Worm (Caenorhabditis elegans): ENCODE measurements around the gene srr-4.

The srr-4 gene

DNA sequence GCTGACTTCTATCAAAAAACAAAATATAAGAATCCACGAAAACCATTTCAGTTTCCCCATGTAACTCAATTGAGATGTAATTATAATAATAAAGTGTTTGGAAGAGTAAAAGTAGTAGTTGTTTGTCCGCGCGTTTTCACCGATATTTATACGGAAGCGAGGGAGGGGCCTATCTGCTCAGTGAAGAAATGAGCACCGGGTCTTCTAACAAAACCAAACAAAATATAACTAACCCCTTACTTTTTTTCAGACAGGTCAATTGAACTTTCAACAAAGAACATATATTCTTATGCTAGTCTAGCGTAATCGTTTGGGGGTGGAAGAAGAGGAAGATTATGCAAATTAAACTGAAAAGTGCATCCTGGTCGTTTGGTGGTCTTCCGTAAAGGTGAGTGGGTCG, 23.9 kb upstream of the srr-4 start, which contains the start of gene ncx-9:
Gene ncx-9 (minus strand): TSS at position 101 of the 400 bp plus-strand sequence.
- TF ChIP-seq jun-1 (tag; optimal IDR thresholded peaks at IDR 0.05), result no peak
- no peak for TF ChIP-seq hmg-11 (tag; optimal IDR thresholded peaks at IDR 0.05)
- no peak for TF ChIP-seq ama-1 (optimal IDR thresholded peaks at IDR 0.05)
- no peak for TF ChIP-seq mml-1 (tag; optimal IDR thresholded peaks at IDR 0.05)
- no peak for TF ChIP-seq pha-4 (tag; optimal IDR thresholded peaks at IDR 0.05)
- TF ChIP-seq aly-2 (tag; optimal IDR thresholded peaks at IDR 0.05), result no peak
- TF ChIP-seq R02D3.7 (tag; optimal IDR thresholded peaks at IDR 0.05), result no peak

DNA sequence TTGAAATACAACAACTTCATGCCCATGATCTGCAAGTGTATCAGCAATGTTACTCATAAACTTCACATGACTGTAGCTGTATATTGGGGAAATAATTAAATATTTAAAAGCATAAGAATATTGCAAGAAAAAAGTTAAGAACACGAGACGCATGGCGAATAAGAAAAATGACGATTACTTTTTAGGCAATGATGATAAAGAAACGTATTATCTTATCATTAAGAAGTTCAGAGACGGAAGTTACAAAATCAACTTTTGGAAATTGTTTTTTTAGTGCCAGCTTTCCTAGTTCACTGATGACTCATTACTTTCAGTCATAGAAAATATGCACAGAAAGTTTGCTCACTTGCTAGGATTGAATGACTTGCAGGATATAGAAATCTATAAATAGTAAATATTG, 18.6 kb upstream of the srr-4 start, which contains the start of gene ugt-7:
Gene ugt-7 (minus strand): TSS at position 161 of the 400 bp plus-strand sequence.
- TF ChIP-seq lin-39 (tag; optimal IDR thresholded peaks at IDR 0.05) (no peak), elt-2 (tag; optimal IDR thresholded peaks at IDR 0.05) (peak; percentile 57), pqm-1 (tag; optimal IDR thresholded peaks at IDR 0.05) (peak; percentile 27)

DNA sequence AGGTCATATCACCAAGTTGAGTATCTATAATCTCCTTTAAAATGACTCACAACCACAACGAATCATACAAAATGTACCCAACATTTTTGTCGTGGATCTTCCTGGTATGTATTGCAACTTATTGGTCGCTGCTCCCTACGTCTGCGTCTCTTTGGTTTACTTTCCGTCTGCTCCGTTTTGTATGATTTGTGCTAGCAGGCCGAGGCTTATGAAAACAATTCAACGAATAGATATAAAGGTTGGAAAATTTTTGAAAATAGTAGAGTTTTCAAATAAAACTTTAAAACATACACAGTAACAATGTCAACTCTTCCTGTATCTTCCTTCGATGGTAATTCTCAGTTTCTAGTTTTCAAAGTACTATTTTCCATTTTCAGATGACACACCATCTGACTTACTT, 17.6 kb upstream of the srr-4 start, which contains the start of gene srr-8:
Gene srr-8 (plus strand): TSS at position 301 of the 400 bp plus-strand sequence.
- TF ChIP-seq eor-1 (tag; optimal IDR thresholded peaks at IDR 0.05) (no peak), fos-1 (tag; optimal IDR thresholded peaks at IDR 0.05) (no peak), ceh-28 (tag; optimal IDR thresholded peaks at IDR 0.05) (no peak), R02D3.7 (tag; optimal IDR thresholded peaks at IDR 0.05) (no peak), elt-3 (tag; optimal IDR thresholded peaks at IDR 0.05) (no peak), tbx-2 (tag; optimal IDR thresholded peaks at IDR 0.05) (no peak)

ce11 chrV:5012193-5012853, 6.7 kb upstream of the srr-4 start, which contains the start of gene srr-6:
srr-6 (plus strand) TSS chrV:5012803.
- TF ChIP-seq nhr-43 (tag; optimal IDR thresholded peaks at IDR 0.05; ENCODE audit: poor library complexity, severe bottlenecking) (no peak), fkh-10 (GFP tag; optimal IDR thresholded peaks at IDR 0.05) (no peak), hmg-11 (tag; optimal IDR thresholded peaks at IDR 0.05) (no peak), nhr-25 (tag; optimal IDR thresholded peaks at IDR 0.05) (no peak), ama-1 (optimal IDR thresholded peaks at IDR 0.05) (no peak), elt-3 (tag; optimal IDR thresholded peaks at IDR 0.05) (no peak), nhr-11 (tag; optimal IDR thresholded peaks at IDR 0.05) (no peak), fkh-2 (tag; optimal IDR thresholded peaks at IDR 0.05) (no peak), nhr-28 (tag; optimal IDR thresholded peaks at IDR 0.05) (no peak), daf-12 (tag; optimal IDR thresholded peaks at IDR 0.05) (no peak), nfya-1 (tag; optimal IDR thresholded peaks at IDR 0.05; ENCODE audit: insufficient read depth) (no peak), pha-4 (tag; optimal IDR thresholded peaks at IDR 0.05) (no peak), fos-1 (tag; optimal IDR thresholded peaks at IDR 0.05) (no peak), tbx-2 (tag; optimal IDR thresholded peaks at IDR 0.05) (no peak), pqm-1 (tag; optimal IDR thresholded peaks at IDR 0.05) (peak; percentile 97), lin-15B (tag; optimal IDR thresholded peaks at IDR 0.05) (no peak), eor-1 (tag; optimal IDR thresholded peaks at IDR 0.05) (no peak), elt-2 (tag; optimal IDR thresholded peaks at IDR 0.05) (peak; percentile 80), nhr-237 (tag; optimal IDR thresholded peaks at IDR 0.05) (no peak), nhr-67 (tag; optimal IDR thresholded peaks at IDR 0.05) (no peak), ztf-4 (tag; optimal IDR thresholded peaks at IDR 0.05) (no peak), jun-1 (tag; optimal IDR thresholded peaks at IDR 0.05) (peak; percentile 66), unc-62 (GFP tag; optimal IDR thresholded peaks at IDR 0.05) (no peak), elt-1 (tag; optimal IDR thresholded peaks at IDR 0.05) (no peak), egl-27 (tag; optimal IDR thresholded peaks at IDR 0.05) (peak; percentile 28), lin-39 (tag; optimal IDR thresholded peaks at IDR 0.05) (no peak)

DNA sequence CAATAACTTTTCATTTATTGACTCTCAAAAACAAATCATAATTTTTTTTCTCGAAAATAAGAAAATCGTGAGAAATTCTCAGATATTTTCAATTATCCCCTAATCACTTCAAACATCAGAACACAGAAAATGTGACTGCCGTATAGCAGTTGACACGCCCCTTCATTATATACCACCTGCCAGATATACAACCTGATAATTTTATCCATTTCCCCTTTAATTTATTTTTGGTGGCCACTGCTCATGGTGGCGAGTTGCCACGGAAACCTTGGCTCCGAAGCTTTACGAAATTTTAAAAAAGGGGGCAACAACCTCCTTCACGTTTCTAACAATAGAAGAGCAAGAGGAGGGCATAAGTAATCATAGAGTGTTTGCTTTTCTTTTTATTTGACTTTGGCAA, 2.3 kb upstream of the srr-4 start:
- TF ChIP-seq hmg-11 (tag; optimal IDR thresholded peaks at IDR 0.05) (no peak), lsy-12 (tag; optimal IDR thresholded peaks at IDR 0.05) (no peak), skn-1 (tag; optimal IDR thresholded peaks at IDR 0.05) (no peak), daf-12 (tag; optimal IDR thresholded peaks at IDR 0.05) (no peak), ztf-4 (tag; optimal IDR thresholded peaks at IDR 0.05) (no peak), unc-39 (tag; optimal IDR thresholded peaks at IDR 0.05) (no peak), elt-3 (tag; optimal IDR thresholded peaks at IDR 0.05) (no peak), nhr-28 (tag; optimal IDR thresholded peaks at IDR 0.05) (no peak), ama-1 (optimal IDR thresholded peaks at IDR 0.05) (no peak), unc-62 (GFP tag; optimal IDR thresholded peaks at IDR 0.05) (no peak), nhr-237 (tag; optimal IDR thresholded peaks at IDR 0.05) (no peak), nhr-43 (tag; optimal IDR thresholded peaks at IDR 0.05; ENCODE audit: poor library complexity, severe bottlenecking) (no peak), nfya-1 (tag; optimal IDR thresholded peaks at IDR 0.05; ENCODE audit: insufficient read depth) (no peak), fkh-10 (GFP tag; optimal IDR thresholded peaks at IDR 0.05) (no peak), elt-2 (tag; optimal IDR thresholded peaks at IDR 0.05) (no peak), zag-1 (tag; optimal IDR thresholded peaks at IDR 0.05) (no peak), elt-1 (tag; optimal IDR thresholded peaks at IDR 0.05) (no peak), ztf-11 (tag; optimal IDR thresholded peaks at IDR 0.05) (no peak), pqm-1 (tag; optimal IDR thresholded peaks at IDR 0.05) (no peak)
